Fruit fly (Drosophila melanogaster) whole organism, wandering third instar larva: Measurements from ENCODE around the gene CG14692.

Experiments used
- Abd-B ChIP-seq: fragments of >200 bp; optimal IDR thresholded peaks from 2 replicates; lab custom pipeline; 2017; ENCODE audit warnings: missing biosample characterization, missing genetic modification characterization
- N ChIP-seq: fragments of >200 bp; optimal IDR thresholded peaks from 2 replicates; lab custom pipeline; 2018; ENCODE audit warnings: missing biosample characterization, missing external identifiers, missing genetic modification characterization
- br ChIP-seq: fragments of 200-800 bp; sonication (Bioruptor generic); optimal IDR thresholded peaks from 2 replicates; lab custom pipeline; 2016; ENCODE audit warnings: missing biosample characterization, missing genetic modification characterization
- dmrt93B ChIP-seq: fragments of 200-800 bp; sonication (Bioruptor generic); optimal IDR thresholded peaks from 2 replicates; lab custom pipeline; 2018; ENCODE audit warnings: missing biosample characterization, mild to moderate bottlenecking, missing genetic modification characterization
- ey ChIP-seq: fragments of 200-800 bp; sonication (Bioruptor generic); optimal IDR thresholded peaks from 2 replicates; lab custom pipeline; 2016; ENCODE audit warnings: missing biosample characterization, missing genetic modification characterization
- pan ChIP-seq: fragments of >200 bp; optimal IDR thresholded peaks from 2 replicates; lab custom pipeline; 2017

DNA sequence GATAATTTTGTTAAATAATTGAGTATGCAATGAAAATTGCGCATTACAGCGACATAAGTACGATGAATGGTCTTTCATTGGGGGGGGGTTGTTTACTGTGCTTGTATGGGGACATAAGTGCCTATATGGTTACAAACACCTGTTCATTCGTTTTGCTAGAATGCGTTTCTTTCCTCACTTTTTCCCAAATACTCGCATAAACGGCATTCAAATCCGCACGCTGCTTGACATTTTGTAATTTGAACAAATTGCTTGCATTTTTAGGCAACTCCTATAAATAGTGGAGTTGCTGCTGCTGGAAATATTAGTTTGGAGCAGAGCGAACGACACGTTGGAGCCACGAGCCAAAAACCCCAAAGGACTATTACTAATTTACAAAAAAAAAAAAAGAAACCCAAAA lies 24.5 kb downstream of the CG14692 start, which contains the start of gene Desi:
- TF ChIP-seq dmrt93B (GFP tag; lab: Kevin White, UChicago), result no peak
- no peak for TF ChIP-seq ey (GFP tag; lab: Kevin White, UChicago)
- no peak for TF ChIP-seq Abd-B (GFP tag; lab: Kevin White, UChicago)
- no peak for TF ChIP-seq N (GFP tag; lab: Kevin White, UChicago)
- TF ChIP-seq pan (lab: Kevin White, UChicago), result no peak
- TF ChIP-seq br (GFP tag; lab: Kevin White, UChicago), result no peak
